Worm (Caenorhabditis elegans): ENCODE measurements around the gene grl-23.

Gene grl-23

DNA sequence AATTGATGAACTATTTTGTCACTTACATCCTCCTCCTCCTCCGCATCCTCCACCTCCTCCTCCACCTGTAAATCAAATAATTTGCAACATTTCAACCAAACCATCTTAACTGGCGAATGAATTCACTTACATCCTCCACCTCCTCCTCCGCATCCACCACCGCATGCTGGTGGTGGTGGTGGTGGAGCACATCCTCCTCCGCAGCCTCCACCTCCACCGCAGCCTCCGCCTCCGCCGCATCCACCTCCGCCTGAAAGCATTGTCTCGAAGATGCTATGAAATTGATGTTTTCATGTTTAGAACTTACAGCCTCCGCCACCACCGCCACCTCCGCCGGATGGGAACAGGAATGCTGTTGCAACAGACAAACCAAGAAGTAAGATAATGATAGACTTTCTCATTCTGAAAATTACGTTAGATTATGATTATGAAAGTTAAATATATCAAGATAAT lies at the start of gene grl-23:
Gene grl-23 (minus strand): TSS at position 403 of the 453 bp plus-strand sequence.
- TF ChIP-seq dao-5 (tag; optimal IDR thresholded peaks at IDR 0.05), result no peak
- TF ChIP-seq him-1 (tag; optimal IDR thresholded peaks at IDR 0.05), result no peak
- no peak for TF ChIP-seq W03F9.2 (tag; optimal IDR thresholded peaks at IDR 0.05)

DNA sequence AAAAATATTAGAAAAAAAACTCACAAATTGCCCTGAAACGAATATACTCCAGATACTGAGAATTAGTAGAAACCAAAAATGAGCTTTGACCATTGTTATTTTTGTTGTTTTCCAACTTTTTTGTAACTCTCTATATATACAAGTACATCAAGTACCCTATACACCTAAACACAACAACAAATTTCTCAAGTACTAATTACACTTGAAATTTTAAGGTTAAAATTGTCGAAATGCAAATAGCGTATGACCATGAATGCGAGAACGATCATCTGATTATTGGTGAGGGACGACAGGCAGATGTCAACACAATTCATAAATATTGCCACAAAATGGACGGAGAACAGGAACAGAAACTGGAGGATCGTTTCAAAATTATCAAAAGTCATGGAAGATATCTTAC lies 47.7 kb upstream of the grl-23 start, which contains the start of gene F56H9.9:
Gene F56H9.9 (minus strand): TSS at position 101 of the 400 bp plus-strand sequence.
- TF ChIP-seq dao-5 (tag; optimal IDR thresholded peaks at IDR 0.05) (no peak), W03F9.2 (tag; optimal IDR thresholded peaks at IDR 0.05) (no peak), him-1 (tag; optimal IDR thresholded peaks at IDR 0.05) (no peak)

DNA sequence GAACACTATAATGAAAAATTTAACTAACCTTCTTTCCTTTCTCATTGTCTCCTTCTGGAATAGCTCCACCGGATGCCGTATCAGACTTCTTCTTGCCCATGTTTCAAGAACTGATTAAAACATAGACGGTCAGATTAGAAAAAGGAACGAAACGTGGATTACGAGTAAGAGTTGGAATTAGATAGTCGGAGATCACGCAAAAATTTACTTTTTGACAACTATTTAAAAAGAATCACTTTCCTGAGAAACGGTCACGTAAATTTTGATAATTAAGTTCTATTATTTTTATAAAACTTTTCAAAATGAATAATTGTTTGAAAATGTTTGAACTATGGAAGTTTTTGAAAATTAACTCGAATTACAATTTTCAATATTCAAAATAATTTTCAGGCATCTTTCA lies 35.4 kb upstream of the grl-23 start, which contains the start of gene cyc-2.2:
Gene cyc-2.2 (minus strand): TSS at position 101 of the 400 bp plus-strand sequence.
- no peak for TF ChIP-seq dao-5 (tag; optimal IDR thresholded peaks at IDR 0.05)
- no peak for TF ChIP-seq him-1 (tag; optimal IDR thresholded peaks at IDR 0.05)
- TF ChIP-seq W03F9.2 (tag; optimal IDR thresholded peaks at IDR 0.05), result no peak

DNA sequence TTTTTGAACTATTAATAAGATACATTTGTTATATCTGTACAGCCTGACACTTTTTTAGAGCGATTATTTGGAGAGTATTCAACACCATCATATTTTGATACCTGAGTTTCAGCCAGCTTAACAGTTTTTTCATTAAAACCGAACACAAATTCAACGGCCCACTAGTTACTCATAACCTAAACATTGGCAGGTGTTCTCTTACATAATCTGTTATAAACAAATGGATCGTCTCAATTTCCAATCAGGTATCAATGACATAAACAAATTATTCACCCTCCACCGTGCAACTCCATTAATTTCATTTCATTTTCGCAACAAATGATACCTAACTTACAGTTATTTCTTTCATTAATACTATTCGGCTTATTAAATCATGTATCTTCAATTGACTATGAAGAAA lies 34.3 kb upstream of the grl-23 start, which contains the start of gene cubn-1:
Gene cubn-1 (plus strand): TSS at position 301 of the 400 bp plus-strand sequence.
- TF ChIP-seq him-1 (tag; optimal IDR thresholded peaks at IDR 0.05) (no peak), dao-5 (tag; optimal IDR thresholded peaks at IDR 0.05) (no peak), W03F9.2 (tag; optimal IDR thresholded peaks at IDR 0.05) (no peak)

DNA sequence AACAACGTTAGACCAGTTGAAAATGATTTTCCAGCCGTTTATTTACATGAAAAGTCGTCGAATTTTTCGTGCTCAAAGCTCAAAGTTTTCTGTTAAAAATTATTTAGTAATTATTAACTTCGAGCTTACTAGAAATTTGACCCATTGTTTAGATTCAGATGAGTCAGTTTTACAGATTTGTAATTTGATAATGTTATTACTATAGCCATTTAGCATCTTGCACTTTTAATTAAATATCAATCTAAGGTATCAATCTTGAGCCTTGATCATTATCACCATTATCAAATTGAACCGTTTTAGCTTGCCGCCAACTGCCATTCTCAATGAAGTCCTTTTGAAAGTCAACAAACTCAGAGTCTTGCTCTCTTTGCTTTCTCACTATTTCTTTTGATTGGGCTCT lies 32.8 kb upstream of the grl-23 start, which contains the start of gene ZC116.1:
Gene ZC116.1 (plus strand): TSS at position 301 of the 400 bp plus-strand sequence.
- TF ChIP-seq him-1 (tag; optimal IDR thresholded peaks at IDR 0.05), result no peak
- TF ChIP-seq W03F9.2 (tag; optimal IDR thresholded peaks at IDR 0.05), result no peak
- no peak for TF ChIP-seq dao-5 (tag; optimal IDR thresholded peaks at IDR 0.05)

DNA sequence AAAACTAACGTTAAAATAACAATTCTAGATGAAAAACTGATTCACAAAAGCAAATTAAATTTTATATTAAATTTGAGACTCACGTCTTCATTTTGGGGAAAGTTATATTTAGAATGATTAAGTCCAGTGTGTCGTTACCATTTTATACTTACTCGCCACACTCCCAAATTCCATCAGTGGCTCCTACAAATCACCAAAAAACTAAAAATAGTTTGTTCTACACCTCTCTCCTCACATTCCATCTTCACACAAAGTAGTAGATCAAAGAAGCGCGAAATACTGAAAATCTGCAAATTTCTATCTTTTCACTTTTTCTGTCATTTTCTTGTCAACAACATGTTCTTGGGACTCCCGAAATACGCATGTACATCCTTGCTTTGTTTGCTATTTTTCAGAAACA lies 32.2 kb upstream of the grl-23 start, which contains the start of gene ZC116.5:
Gene ZC116.5 (minus strand): TSS at position 101 of the 400 bp plus-strand sequence.
- TF ChIP-seq him-1 (tag; optimal IDR thresholded peaks at IDR 0.05) (no peak), W03F9.2 (tag; optimal IDR thresholded peaks at IDR 0.05) (no peak), dao-5 (tag; optimal IDR thresholded peaks at IDR 0.05) (no peak)

DNA sequence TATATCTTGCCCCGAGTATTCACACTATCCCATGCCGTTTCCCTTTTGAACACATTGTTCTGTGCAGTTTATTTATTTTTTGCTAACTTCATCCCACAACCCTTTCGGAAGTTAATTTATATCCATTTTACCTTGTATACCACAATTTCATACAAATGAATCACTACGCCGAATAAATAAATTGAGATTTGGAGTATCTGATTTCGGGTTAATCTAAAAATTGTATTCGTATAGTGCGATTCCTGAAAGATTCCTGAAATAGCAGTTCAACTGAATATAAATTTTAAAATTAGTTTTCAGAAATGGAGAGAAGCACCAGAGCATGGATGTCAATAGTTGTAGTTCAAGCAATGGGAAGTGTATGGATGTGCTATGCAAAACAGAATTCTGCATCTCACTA lies 30.4 kb upstream of the grl-23 start, which contains the start of gene erg-28:
Gene erg-28 (plus strand): TSS at position 301 of the 400 bp plus-strand sequence.
- no peak for TF ChIP-seq dao-5 (tag; optimal IDR thresholded peaks at IDR 0.05)
- TF ChIP-seq him-1 (tag; optimal IDR thresholded peaks at IDR 0.05), result no peak
- no peak for TF ChIP-seq W03F9.2 (tag; optimal IDR thresholded peaks at IDR 0.05)

DNA sequence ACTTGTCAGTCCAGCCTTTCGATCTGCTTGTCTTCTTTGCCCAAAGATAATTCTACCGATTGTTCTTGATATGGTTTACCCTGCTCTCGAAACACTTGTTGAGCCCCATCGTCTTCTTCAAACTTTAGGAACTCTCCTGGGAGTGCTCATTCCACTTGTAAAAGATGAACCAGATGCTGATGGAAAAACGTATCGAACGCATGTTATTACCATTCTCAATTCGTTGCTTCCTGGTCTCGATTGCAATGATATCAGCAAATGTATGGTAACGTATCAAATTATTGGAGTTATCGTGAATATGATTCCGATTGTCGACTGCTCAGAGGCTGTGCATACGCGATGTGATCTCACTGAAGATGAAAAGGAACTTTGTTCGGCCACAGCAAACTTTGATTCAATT lies 25.1 kb upstream of the grl-23 start:
- no peak for TF ChIP-seq him-1 (tag; optimal IDR thresholded peaks at IDR 0.05)
- TF ChIP-seq dao-5 (tag; optimal IDR thresholded peaks at IDR 0.05), result no peak
- TF ChIP-seq W03F9.2 (tag; optimal IDR thresholded peaks at IDR 0.05), result no peak

DNA sequence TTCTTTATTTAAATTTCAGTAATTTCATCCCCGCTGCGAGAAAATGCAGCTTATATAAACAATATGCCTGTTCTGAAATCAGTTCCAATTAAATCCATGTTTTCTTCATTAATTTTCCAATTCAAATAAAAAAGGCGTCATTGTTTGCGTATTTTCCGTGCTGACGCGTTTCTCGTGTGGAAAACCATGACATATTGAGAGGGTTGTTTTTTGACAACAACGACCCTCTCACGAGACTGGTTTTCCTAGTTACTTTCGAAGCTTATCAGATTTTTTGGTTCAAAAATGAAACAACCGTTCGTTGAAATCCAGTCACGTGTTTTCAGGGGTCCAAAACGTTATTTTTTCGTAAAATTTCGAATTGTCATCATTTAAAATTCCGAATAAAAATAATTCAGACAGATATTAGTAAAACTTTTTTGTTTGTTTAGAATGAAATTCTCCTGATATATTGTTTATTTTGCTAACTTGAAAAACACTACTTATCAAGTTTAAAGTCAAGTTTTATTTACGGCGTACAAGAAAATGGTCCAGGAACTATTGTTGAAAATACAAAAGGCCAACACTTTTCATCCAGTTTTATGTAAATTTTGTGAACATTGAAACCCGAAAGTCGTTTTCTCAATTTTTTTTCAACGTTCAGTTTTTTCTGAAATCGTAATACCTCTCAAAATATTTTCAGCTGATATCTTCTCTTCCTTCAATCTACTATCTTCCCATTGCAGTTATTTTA lies 23.0 kb upstream of the grl-23 start, which contains the start of gene C14C10.5:
Gene C14C10.5 (plus strand): TSS at position 683 of the 733 bp plus-strand sequence.
- TF ChIP-seq W03F9.2 (tag; optimal IDR thresholded peaks at IDR 0.05), result no peak
- no peak for TF ChIP-seq him-1 (tag; optimal IDR thresholded peaks at IDR 0.05)
- no peak for TF ChIP-seq dao-5 (tag; optimal IDR thresholded peaks at IDR 0.05)

DNA sequence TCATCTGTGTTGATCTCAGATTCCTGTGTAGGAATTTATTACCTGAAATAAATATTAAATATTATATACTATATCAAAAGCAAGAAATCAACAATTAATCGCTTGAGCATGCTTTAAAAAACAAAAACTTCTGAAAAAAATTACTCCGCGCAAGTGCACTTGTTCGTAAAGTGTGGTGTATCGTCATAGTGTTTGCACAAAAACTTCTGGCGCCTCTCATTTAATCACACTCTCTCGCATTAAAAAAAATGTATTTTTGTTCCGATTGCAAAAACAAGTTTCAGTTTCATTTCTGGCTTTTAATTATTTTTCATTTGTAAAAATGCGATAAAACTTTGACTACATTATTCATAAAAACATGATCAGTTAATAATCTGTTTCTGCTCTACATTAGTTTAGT lies 22.4 kb upstream of the grl-23 start, which contains the start of the genes C14C10.10 and ril-2:
Gene C14C10.10 (minus strand): TSS at position 19 of the 400 bp plus-strand sequence.
Gene ril-2 (minus strand): TSS at position 48 of the 400 bp plus-strand sequence.
- TF ChIP-seq dao-5 (tag; optimal IDR thresholded peaks at IDR 0.05), result no peak
- TF ChIP-seq him-1 (tag; optimal IDR thresholded peaks at IDR 0.05), result no peak
- no peak for TF ChIP-seq W03F9.2 (tag; optimal IDR thresholded peaks at IDR 0.05)

DNA sequence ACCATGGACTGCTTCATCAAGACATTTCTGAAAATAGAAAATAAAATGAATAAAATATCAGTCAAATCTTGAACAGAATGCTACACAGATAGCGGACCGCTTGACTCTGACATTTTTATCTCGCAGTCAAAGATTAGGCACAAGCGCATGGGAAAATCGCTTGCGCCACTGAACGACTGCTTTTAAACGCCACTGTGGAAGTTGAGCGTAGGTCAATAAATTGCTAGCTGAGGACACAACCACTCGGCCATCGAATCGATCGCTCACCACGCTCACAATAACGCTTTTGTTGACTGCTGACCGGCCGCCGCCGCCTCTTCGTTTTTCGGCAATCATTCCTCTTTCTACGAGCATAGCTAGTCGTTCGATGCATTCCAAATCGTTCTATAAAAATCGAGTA lies 20.1 kb upstream of the grl-23 start:
- TF ChIP-seq W03F9.2 (tag; optimal IDR thresholded peaks at IDR 0.05) (no peak), dao-5 (tag; optimal IDR thresholded peaks at IDR 0.05) (peak; percentile 55)

DNA sequence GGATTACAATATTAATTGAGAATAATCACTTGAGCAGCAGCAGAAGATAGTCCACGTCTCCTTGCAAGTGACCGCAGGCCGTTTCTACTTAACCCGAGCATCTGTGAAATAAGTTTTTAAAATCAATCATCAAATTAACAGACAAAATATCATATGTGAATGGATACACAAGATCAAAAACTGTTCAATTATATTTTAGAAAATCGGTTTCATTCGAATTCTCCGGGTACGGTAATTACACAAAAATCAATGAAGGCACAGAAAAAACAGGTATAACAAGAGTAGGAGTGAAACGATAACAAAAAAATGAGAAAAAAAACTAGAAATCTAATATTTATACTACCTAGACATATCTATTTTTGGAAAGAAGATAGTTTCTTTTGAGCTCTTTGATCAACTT lies 19.5 kb upstream of the grl-23 start, which contains the start of gene mma-1:
Gene mma-1 (minus strand): TSS at position 101 of the 400 bp plus-strand sequence.
- no peak for TF ChIP-seq W03F9.2 (tag; optimal IDR thresholded peaks at IDR 0.05)
- no peak for TF ChIP-seq him-1 (tag; optimal IDR thresholded peaks at IDR 0.05)
- no peak for TF ChIP-seq dao-5 (tag; optimal IDR thresholded peaks at IDR 0.05)

DNA sequence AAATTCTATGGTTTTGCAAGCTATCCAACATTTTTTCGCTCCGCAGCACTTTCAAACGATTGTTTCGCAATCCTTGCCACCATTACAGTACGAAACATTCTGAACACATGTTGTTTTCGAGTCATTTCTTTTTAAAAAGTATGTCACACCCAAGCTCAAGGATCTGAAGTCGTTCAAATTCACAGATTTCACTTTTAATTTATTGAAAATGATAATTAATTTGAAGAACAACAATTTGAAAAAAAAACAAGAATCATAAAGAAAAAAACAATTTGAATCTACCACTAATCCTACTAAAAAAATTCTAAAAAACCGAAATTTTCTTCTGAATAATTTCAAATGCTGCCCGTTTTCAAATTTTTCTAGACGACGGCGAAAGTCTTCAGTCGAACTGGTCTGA lies 15.7 kb upstream of the grl-23 start, which contains the start of gene C14C10.2:
Gene C14C10.2 (minus strand): TSS at position 101 of the 400 bp plus-strand sequence.
- no peak for TF ChIP-seq dao-5 (tag; optimal IDR thresholded peaks at IDR 0.05)
- no peak for TF ChIP-seq W03F9.2 (tag; optimal IDR thresholded peaks at IDR 0.05)
- no peak for TF ChIP-seq him-1 (tag; optimal IDR thresholded peaks at IDR 0.05)

DNA sequence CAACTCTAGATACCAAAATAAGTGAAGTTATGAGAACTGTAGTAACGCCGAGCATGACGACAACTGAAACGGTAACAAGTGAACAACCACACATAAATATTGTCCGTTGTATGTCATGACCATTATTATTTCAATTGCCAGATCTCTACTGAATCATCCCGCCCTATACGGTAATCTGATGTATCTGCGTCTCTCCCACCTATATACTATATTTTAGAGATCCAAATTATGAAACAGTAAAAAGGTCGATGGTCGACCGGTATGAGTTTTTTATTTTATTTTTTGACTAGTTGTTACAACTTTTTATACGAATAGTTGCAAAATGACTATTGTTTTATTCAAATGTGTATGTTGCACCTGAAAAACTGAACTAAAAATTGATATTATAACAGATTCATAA lies 13.9 kb upstream of the grl-23 start, which contains the start of gene ttr-43:
Gene ttr-43 (minus strand): TSS at position 101 of the 400 bp plus-strand sequence.
- TF ChIP-seq him-1 (tag; optimal IDR thresholded peaks at IDR 0.05) (no peak), dao-5 (tag; optimal IDR thresholded peaks at IDR 0.05) (no peak), W03F9.2 (tag; optimal IDR thresholded peaks at IDR 0.05) (no peak)
